Worm (Caenorhabditis elegans) whole organism, mixed stage, embryonic: ENCODE data around the gene clec-36.

Experiments
- M03D4.4 ChIP-seq: sonication (generic microtip); optimal IDR thresholded peaks from 2 replicates; lab custom pipeline; 2017; ENCODE audit warnings: mild to moderate bottlenecking, missing genetic modification characterization, missing compliant biosample characterization
- blmp-1 ChIP-seq: fragments of 150-350 bp; optimal IDR thresholded peaks from 2 replicates; lab custom pipeline; 2014; ENCODE audit warnings: missing biosample characterization, missing genetic modification characterization
- ceh-39 ChIP-seq: fragments of 150-350 bp; optimal IDR thresholded peaks from 2 replicates; lab custom pipeline; 2014; ENCODE audit warnings: missing biosample characterization, missing genetic modification characterization
- ceh-43 ChIP-seq: fragments of 200-800 bp; sonication (Bioruptor generic); optimal IDR thresholded peaks from 2 replicates; lab custom pipeline; 2018; ENCODE audit warnings: mild to moderate bottlenecking, missing genetic modification characterization, moderate library complexity, missing compliant biosample characterization
- ceh-83 ChIP-seq: fragments of 200-800 bp; sonication (Bioruptor generic); optimal IDR thresholded peaks from 2 replicates; lab custom pipeline; 2018; ENCODE audit warnings: mild to moderate bottlenecking, missing genetic modification characterization, missing compliant biosample characterization
- ces-1 ChIP-seq: fragments of 150-350 bp; optimal IDR thresholded peaks from 2 replicates; lab custom pipeline; 2014; ENCODE audit warnings: missing biosample characterization, missing genetic modification reagents, missing genetic modification characterization
- cnd-1 ChIP-seq: fragments of 200-800 bp; sonication (Bioruptor generic); optimal IDR thresholded peaks from 2 replicates; lab custom pipeline; 2018; ENCODE audit warnings: mild to moderate bottlenecking, missing genetic modification characterization, missing compliant biosample characterization
- drap-1 ChIP-seq: fragments of 200-800 bp; sonication (Bioruptor generic); optimal IDR thresholded peaks from 3 replicates; lab custom pipeline; 2018; ENCODE audit warnings: mild to moderate bottlenecking, missing genetic modification characterization, missing compliant biosample characterization
- elt-3 ChIP-seq: fragments of 150-350 bp; optimal IDR thresholded peaks from 2 replicates; lab custom pipeline; 2014; ENCODE audit warnings: missing biosample characterization, missing genetic modification characterization
- flh-1 ChIP-seq: fragments of 200-800 bp; sonication (Bioruptor generic); optimal IDR thresholded peaks from 2 replicates; lab custom pipeline; 2018; ENCODE audit warnings: mild to moderate bottlenecking, missing genetic modification characterization, moderate library complexity, missing compliant biosample characterization
- ham-2 ChIP-seq: fragments of 200-800 bp; sonication (Bioruptor generic); optimal IDR thresholded peaks from 2 replicates; lab custom pipeline; 2018; ENCODE audit warnings: mild to moderate bottlenecking, missing genetic modification characterization, missing compliant biosample characterization
- hlh-1 ChIP-seq: fragments of 150-350 bp; optimal IDR thresholded peaks from 2 replicates; lab custom pipeline; 2014; ENCODE audit warnings: missing biosample characterization, missing genetic modification reagents, missing genetic modification characterization
- lin-13 ChIP-seq: fragments of 150-350 bp; optimal IDR thresholded peaks from 2 replicates; lab custom pipeline; 2014; ENCODE audit warnings: missing biosample characterization, missing genetic modification characterization
- lsy-2 ChIP-seq: fragments of 150-350 bp; optimal IDR thresholded peaks from 2 replicates; lab custom pipeline; 2014; ENCODE audit warnings: missing biosample characterization, missing genetic modification characterization
- mab-5 ChIP-seq: fragments of 150-350 bp; optimal IDR thresholded peaks from 2 replicates; lab custom pipeline; 2014; ENCODE audit warnings: missing biosample characterization, missing genetic modification characterization
- mep-1 ChIP-seq: fragments of 150-350 bp; optimal IDR thresholded peaks from 2 replicates; lab custom pipeline; 2017; ENCODE audit warnings: missing biosample characterization, missing genetic modification reagents, missing genetic modification characterization, inconsistent platforms
- mls-2 ChIP-seq: sonication (generic microtip); optimal IDR thresholded peaks from 2 replicates; lab custom pipeline; 2016; ENCODE audit warnings: mild to moderate bottlenecking, missing genetic modification characterization, moderate library complexity, missing compliant biosample characterization
- nhr-12 ChIP-seq: fragments of 150-350 bp; optimal IDR thresholded peaks from 2 replicates; lab custom pipeline; 2014; ENCODE audit warnings: missing biosample characterization, missing genetic modification characterization
- nhr-2 ChIP-seq: fragments of 150-350 bp; optimal IDR thresholded peaks from 2 replicates; lab custom pipeline; 2014; ENCODE audit warnings: missing biosample characterization, missing genetic modification characterization
- nhr-237 ChIP-seq: fragments of 150-350 bp; optimal IDR thresholded peaks from 2 replicates; lab custom pipeline; 2014; ENCODE audit warnings: missing biosample characterization, missing genetic modification characterization
- nhr-28 ChIP-seq: fragments of 150-350 bp; optimal IDR thresholded peaks from 2 replicates; lab custom pipeline; 2014; ENCODE audit warnings: missing biosample characterization, missing genetic modification characterization
- pha-4 ChIP-seq: fragments of 150-350 bp; optimal IDR thresholded peaks from 2 replicates; lab custom pipeline; 2018; ENCODE audit warnings: missing biosample characterization, missing genetic modification reagents, missing genetic modification characterization
- sem-2 ChIP-seq: fragments of 200-800 bp; sonication (Bioruptor generic); optimal IDR thresholded peaks from 2 replicates; lab custom pipeline; 2018; ENCODE audit warnings: mild to moderate bottlenecking, missing genetic modification characterization, missing compliant biosample characterization
- tbx-8 ChIP-seq: fragments of 200-800 bp; sonication (Bioruptor generic); optimal IDR thresholded peaks from 2 replicates; lab custom pipeline; 2018; ENCODE audit warnings: mild to moderate bottlenecking, missing genetic modification characterization, moderate library complexity, missing compliant biosample characterization
- unc-120 ChIP-seq: sonication (generic microtip); optimal IDR thresholded peaks from 2 replicates; lab custom pipeline; 2017; ENCODE audit warnings: missing genetic modification characterization, missing compliant biosample characterization; ENCODE audit not compliant: poor library complexity, severe bottlenecking
- unc-39 ChIP-seq: fragments of 150-350 bp; optimal IDR thresholded peaks from 2 replicates; lab custom pipeline; 2014; ENCODE audit warnings: missing biosample characterization, missing genetic modification characterization
- unc-62 ChIP-seq: fragments of 150-350 bp; optimal IDR thresholded peaks from 2 replicates; lab custom pipeline; 2014; ENCODE audit warnings: missing biosample characterization, missing genetic modification reagents, missing genetic modification characterization
- zip-8 ChIP-seq: fragments of 150-350 bp; optimal IDR thresholded peaks from 2 replicates; lab custom pipeline; 2014; ENCODE audit warnings: missing biosample characterization, missing genetic modification characterization
- ztf-11 ChIP-seq: fragments of 150-350 bp; optimal IDR thresholded peaks from 2 replicates; lab custom pipeline; 2014; ENCODE audit warnings: missing biosample characterization, missing genetic modification characterization

Gene clec-36

ce11 chrV:16840283-16840682, 8.1 kb downstream of the clec-36 start:
- TF ChIP-seq M03D4.4 (no peak), hlh-1 (tag; lab: Kevin White, UChicago) (no peak), elt-3 (tag; lab: Kevin White, UChicago) (no peak), mls-2 (tag; lab: Kevin White, UChicago) (no peak), drap-1 (GFP tag; lab: Kevin White, UChicago) (no peak), mep-1 (no peak), unc-62 (no peak), zip-8 (tag; lab: Kevin White, UChicago) (no peak), ceh-39 (tag; lab: Kevin White, UChicago) (no peak)

DNA sequence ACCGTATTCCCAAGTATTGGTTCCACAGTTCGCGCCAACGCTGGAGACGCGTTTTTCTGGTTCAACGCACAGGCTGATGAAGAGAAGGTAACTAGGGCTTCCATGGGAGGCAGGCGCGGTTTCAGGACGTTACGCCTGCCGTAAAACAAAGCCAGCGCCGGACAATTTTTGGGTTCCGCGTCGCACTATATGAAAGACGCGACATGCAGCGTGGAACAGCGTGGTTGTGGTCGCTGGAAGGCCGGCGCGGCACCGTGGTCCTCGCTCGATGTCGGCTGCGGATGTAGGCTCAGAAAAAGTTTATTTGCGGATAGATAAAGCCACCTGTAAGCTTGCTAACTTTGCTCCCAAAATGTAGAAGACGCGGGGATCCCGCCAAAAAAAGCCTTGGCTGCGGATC, 10.0 kb downstream of the clec-36 start:
- no peak for TF ChIP-seq drap-1 (GFP tag; lab: Kevin White, UChicago)
- TF ChIP-seq lin-13 (tag; lab: Kevin White, UChicago): no peak
- no peak for TF ChIP-seq hlh-1 (tag; lab: Kevin White, UChicago)
- TF ChIP-seq cnd-1: no peak
- TF ChIP-seq ceh-43: no peak
- TF ChIP-seq pha-4 (tag; lab: Kevin White, UChicago): no peak
- no peak for TF ChIP-seq unc-62
- TF ChIP-seq, all 35 proteins: peak for 0

- TF ChIP-seq unc-39 (tag; lab: Kevin White, UChicago) (no peak), hlh-1 (tag; lab: Kevin White, UChicago) (no peak), ztf-11 (tag; lab: Kevin White, UChicago) (no peak)
These were observed 12.3 kb downstream of the clec-36 start for ce11 chrV:16836100-16836499.

DNA sequence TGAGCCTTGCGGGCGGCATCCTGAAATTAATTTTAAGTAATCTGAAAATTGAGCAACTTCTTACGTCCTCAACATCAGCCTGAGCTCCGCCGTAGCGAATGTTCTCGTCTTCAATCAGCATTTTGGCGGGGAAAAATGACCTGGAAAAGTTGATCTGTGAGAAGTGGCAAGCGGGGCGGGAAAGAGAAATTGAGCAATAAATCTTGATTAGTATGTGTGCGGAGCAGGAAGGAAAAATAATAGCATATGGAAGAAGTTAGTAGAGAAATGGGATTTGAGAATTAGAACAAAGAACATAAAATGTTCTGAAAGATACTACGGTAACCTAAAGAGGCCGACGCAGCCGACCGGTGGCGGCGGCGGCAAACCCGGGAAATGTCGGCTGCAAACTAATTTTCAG, 13.4 kb downstream of the clec-36 start, which contains the start of gene tni-3:
Gene tni-3, minus strand, starts transcription at position 140 of the 400 bp plus-strand sequence.
- TF ChIP-seq mab-5 (tag; lab: Kevin White, UChicago): no peak
- TF ChIP-seq pha-4 (tag; lab: Kevin White, UChicago): no peak
- no peak for TF ChIP-seq nhr-12 (tag; lab: Kevin White, UChicago)
- TF ChIP-seq ces-1: no peak
- no peak for TF ChIP-seq sem-2 (GFP tag; lab: Kevin White, UChicago)
- no peak for TF ChIP-seq cnd-1
- TF ChIP-seq unc-120 (tag; lab: Kevin White, UChicago): no peak
- no peak for TF ChIP-seq ztf-11 (tag; lab: Kevin White, UChicago)
- TF ChIP-seq nhr-28 (tag; lab: Kevin White, UChicago): no peak
- no peak for TF ChIP-seq ceh-39 (tag; lab: Kevin White, UChicago)
- TF ChIP-seq ceh-43: no peak
- no peak for TF ChIP-seq ham-2
- TF ChIP-seq unc-39 (tag; lab: Kevin White, UChicago): no peak
- no peak for TF ChIP-seq flh-1 (GFP tag; lab: Kevin White, UChicago)
- TF ChIP-seq mls-2 (tag; lab: Kevin White, UChicago): no peak

ce11 chrV:16833672-16834071, 14.7 kb downstream of the clec-36 start:
- no peak for TF ChIP-seq ceh-83 (GFP tag; lab: Kevin White, UChicago)
- no peak for TF ChIP-seq nhr-12 (tag; lab: Kevin White, UChicago)
- TF ChIP-seq mep-1: no peak
- TF ChIP-seq ces-1: no peak
- no peak for TF ChIP-seq blmp-1
- no peak for TF ChIP-seq ztf-11 (tag; lab: Kevin White, UChicago)
- no peak for TF ChIP-seq elt-3 (tag; lab: Kevin White, UChicago)
- no peak for TF ChIP-seq tbx-8 (GFP tag; lab: Kevin White, UChicago)
- no peak for TF ChIP-seq nhr-2 (tag; lab: Kevin White, UChicago)
- TF ChIP-seq ceh-39 (tag; lab: Kevin White, UChicago): no peak
- no peak for TF ChIP-seq ceh-43
- TF ChIP-seq lsy-2 (tag; lab: Kevin White, UChicago): no peak
- no peak for TF ChIP-seq unc-39 (tag; lab: Kevin White, UChicago)
- no peak for TF ChIP-seq nhr-237 (tag; lab: Kevin White, UChicago)
- TF ChIP-seq ham-2: no peak

DNA sequence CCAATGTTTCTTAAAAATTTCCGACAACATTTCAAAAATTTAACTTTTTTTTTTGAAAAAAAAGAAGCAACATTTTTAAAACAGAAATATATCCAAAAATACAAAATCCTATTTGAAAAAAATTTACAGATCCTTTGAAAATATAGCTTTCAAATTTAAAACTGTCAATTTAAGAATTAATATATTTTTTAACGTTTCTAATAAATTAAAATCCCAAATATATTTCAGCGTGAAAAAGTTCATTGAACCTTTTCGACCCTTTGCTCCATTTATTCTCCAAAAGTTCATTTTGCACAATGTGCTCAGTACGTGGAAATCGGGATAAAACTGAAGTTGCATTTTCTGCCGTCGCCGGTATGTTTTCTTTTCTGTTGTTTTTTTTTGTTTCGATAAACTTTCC, 15.5 kb downstream of the clec-36 start, which contains the start of gene phy-3:
Gene phy-3, plus strand, starts transcription at position 301 of the 400 bp plus-strand sequence.
- TF ChIP-seq ceh-39 (tag; lab: Kevin White, UChicago) (no peak), nhr-28 (tag; lab: Kevin White, UChicago) (no peak), lin-13 (tag; lab: Kevin White, UChicago) (no peak), cnd-1 (no peak), unc-62 (no peak)
